Worm (Caenorhabditis elegans) whole organism, midembryonic: ENCODE measurements around the gene srm-3.

Source experiments
- flt-1 ChIP-seq: fragments of 200-800 bp; sonication (Bioruptor generic); IDR thresholded peaks from 2 replicates; pipeline ENCODE4 v1.3.6; 2022; ENCODE audit warnings: missing genetic modification characterization, missing compliant biosample characterization
- klf-2 ChIP-seq: fragments of 200-800 bp; sonication (Bioruptor generic); conservative IDR thresholded peaks from 2 replicates; pipeline ENCODE4 v1.3.6; 2022; ENCODE audit warnings: missing genetic modification reagents, missing genetic modification characterization, missing compliant biosample characterization
- med-1 ChIP-seq: sonication (generic microtip); optimal IDR thresholded peaks from 2 replicates; lab custom pipeline; 2017; ENCODE audit warnings: missing genetic modification characterization, mild to moderate bottlenecking, missing compliant biosample characterization, antibody characterized with exemption, missing genetic modification reagents; ENCODE audit not compliant: insufficient read depth
- tab-1 ChIP-seq: fragments of 200-800 bp; sonication (Bioruptor generic); IDR thresholded peaks from 2 replicates; pipeline ENCODE4 v1.3.6; 2022; ENCODE audit warnings: missing genetic modification characterization, missing compliant biosample characterization
- ztf-23 ChIP-seq: fragments of 200-800 bp; sonication (Bioruptor generic); IDR thresholded peaks from 2 replicates; pipeline ENCODE4 v1.3.6; 2022; ENCODE audit warnings: missing genetic modification reagents, missing genetic modification characterization, missing compliant biosample characterization
- ztf-29 ChIP-seq: fragments of 200-800 bp; sonication (Bioruptor generic); IDR thresholded peaks from 2 replicates; pipeline ENCODE4 v1.3.6; 2022; ENCODE audit warnings: missing genetic modification reagents, missing genetic modification characterization, missing compliant biosample characterization

- TF ChIP-seq flt-1 (GFP tag; lab: Robert Waterston, UW) (no peak), klf-2 (GFP tag; lab: Robert Waterston, UW) (no peak), ztf-23 (GFP tag; lab: Robert Waterston, UW) (no peak), ztf-29 (GFP tag; lab: Robert Waterston, UW) (no peak), tab-1 (GFP tag; lab: Robert Waterston, UW) (no peak), med-1 (GFP tag; lab: Kevin White, UChicago) (no peak)
Measured at ce11 chrIV:9667084-9667483, 18.3 kb downstream of the srm-3 start.
